Worm (Caenorhabditis elegans) whole organism, midembryonic: ENCODE measurements around the gene oac-42.

ENCODE experiments used
- T22C8.4 ChIP-seq: fragments of 200-800 bp; sonication (Bioruptor generic); IDR thresholded peaks from 2 replicates; pipeline ENCODE4 v1.3.6; 2022; ENCODE audit warnings: missing genetic modification characterization, missing compliant biosample characterization
- cog-1 ChIP-seq: sonication (generic microtip); optimal IDR thresholded peaks from 2 replicates; lab custom pipeline; 2016; ENCODE audit warnings: missing genetic modification characterization, missing compliant biosample characterization
- flt-1 ChIP-seq: fragments of 200-800 bp; sonication (Bioruptor generic); IDR thresholded peaks from 2 replicates; pipeline ENCODE4 v1.3.6; 2022; ENCODE audit warnings: missing genetic modification characterization, missing compliant biosample characterization
- klf-2 ChIP-seq: fragments of 200-800 bp; sonication (Bioruptor generic); conservative IDR thresholded peaks from 2 replicates; pipeline ENCODE4 v1.3.6; 2022; ENCODE audit warnings: missing genetic modification reagents, missing genetic modification characterization, missing compliant biosample characterization
- med-1 ChIP-seq: sonication (generic microtip); optimal IDR thresholded peaks from 2 replicates; lab custom pipeline; 2017; ENCODE audit warnings: missing genetic modification characterization, mild to moderate bottlenecking, missing compliant biosample characterization, antibody characterized with exemption, missing genetic modification reagents; ENCODE audit not compliant: insufficient read depth
- ref-1 ChIP-seq: fragments of 200-800 bp; sonication (Bioruptor generic); conservative IDR thresholded peaks from 2 replicates; pipeline ENCODE4 v1.3.6; 2022; ENCODE audit warnings: missing genetic modification reagents, missing genetic modification characterization, missing compliant biosample characterization
- tab-1 ChIP-seq: fragments of 200-800 bp; sonication (Bioruptor generic); IDR thresholded peaks from 2 replicates; pipeline ENCODE4 v1.3.6; 2022; ENCODE audit warnings: missing genetic modification characterization, missing compliant biosample characterization
- ztf-23 ChIP-seq: fragments of 200-800 bp; sonication (Bioruptor generic); IDR thresholded peaks from 2 replicates; pipeline ENCODE4 v1.3.6; 2022; ENCODE audit warnings: missing genetic modification reagents, missing genetic modification characterization, missing compliant biosample characterization
- ztf-29 ChIP-seq: fragments of 200-800 bp; sonication (Bioruptor generic); IDR thresholded peaks from 2 replicates; pipeline ENCODE4 v1.3.6; 2022; ENCODE audit warnings: missing genetic modification reagents, missing genetic modification characterization, missing compliant biosample characterization

ce11 chrV:15879508-15879907 lies 5.1 kb downstream of the oac-42 start, which contains the start of gene nhr-84:
- TF ChIP-seq tab-1 (GFP tag; lab: Robert Waterston, UW) (no peak), flt-1 (GFP tag; lab: Robert Waterston, UW) (no peak), klf-2 (GFP tag; lab: Robert Waterston, UW) (no peak), med-1 (GFP tag; lab: Kevin White, UChicago) (no peak), cog-1 (tag; lab: Kevin White, UChicago) (no peak), ztf-29 (no peak), ref-1 (GFP tag; lab: Robert Waterston, UW) (no peak), ztf-23 (no peak), T22C8.4 (GFP tag; lab: Robert Waterston, UW) (no peak)
